Worm (Caenorhabditis elegans): ENCODE results near the gene irld-24.

irld-24 gene

ce11 chrX:13941865-13942264 is 44.5 kb upstream of the irld-24 start:
- TF ChIP-seq ztf-11 (tag; optimal IDR thresholded peaks at IDR 0.05) (no peak), bed-3 (GFP tag; optimal IDR thresholded peaks at IDR 0.05) (no peak)

- TF ChIP-seq nhr-2 (tag; optimal IDR thresholded peaks at IDR 0.05) (no peak), ceh-43 (GFP tag; optimal IDR thresholded peaks at IDR 0.05) (no peak), mep-1 (tag; optimal IDR thresholded peaks at IDR 0.05) (peak; percentile 9), cnd-1 (tag; optimal IDR thresholded peaks at IDR 0.05) (peak; percentile 18), snpc-4 (tag; optimal IDR thresholded peaks at IDR 0.05) (no peak), bed-3 (GFP tag; optimal IDR thresholded peaks at IDR 0.05) (no peak), blmp-1 (tag; optimal IDR thresholded peaks at IDR 0.05) (no peak), tbx-8 (GFP tag; optimal IDR thresholded peaks at IDR 0.05) (no peak), mab-5 (tag; optimal IDR thresholded peaks at IDR 0.05) (no peak), nhr-28 (tag; optimal IDR thresholded peaks at IDR 0.05) (no peak), ces-1 (GFP tag; optimal IDR thresholded peaks at IDR 0.05) (peak; percentile 98), drap-1 (GFP tag; optimal IDR thresholded peaks at IDR 0.05) (no peak), M03D4.4 (tag; optimal IDR thresholded peaks at IDR 0.05) (no peak), zip-8 (tag; optimal IDR thresholded peaks at IDR 0.05) (no peak), elt-3 (tag; optimal IDR thresholded peaks at IDR 0.05) (no peak), lin-13 (tag; optimal IDR thresholded peaks at IDR 0.05) (no peak), unc-120 (tag; optimal IDR thresholded peaks at IDR 0.05; ENCODE audit: poor library complexity, severe bottlenecking) (no peak), sptf-1 (tag; optimal IDR thresholded peaks at IDR 0.05) (no peak), ceh-39 (tag; optimal IDR thresholded peaks at IDR 0.05) (no peak), ceh-83 (GFP tag; optimal IDR thresholded peaks at IDR 0.05) (no peak), ztf-11 (tag; optimal IDR thresholded peaks at IDR 0.05) (no peak)
Measured at ce11 chrX:13944184-13944583, 42.2 kb upstream of the irld-24 start.

- TF ChIP-seq mab-5 (tag; optimal IDR thresholded peaks at IDR 0.05) = no peak
- peak; percentile 73 for TF ChIP-seq pha-4 (tag; optimal IDR thresholded peaks at IDR 0.05)
- TF ChIP-seq nhr-2 (tag; optimal IDR thresholded peaks at IDR 0.05) = no peak
- TF ChIP-seq unc-62 (GFP tag; optimal IDR thresholded peaks at IDR 0.05) = no peak
- peak; percentile 33 for TF ChIP-seq ces-1 (GFP tag; optimal IDR thresholded peaks at IDR 0.05)
Measured at ce11 chrX:13945090-13945489, 41.3 kb upstream of the irld-24 start.

ce11 chrX:13945524-13945923 is 40.9 kb upstream of the irld-24 start:
- TF ChIP-seq nhr-237 (tag; optimal IDR thresholded peaks at IDR 0.05) = peak; percentile 3
- TF ChIP-seq ceh-43 (GFP tag; optimal IDR thresholded peaks at IDR 0.05) = peak; percentile 3
- peak; percentile 21 for TF ChIP-seq mep-1 (tag; optimal IDR thresholded peaks at IDR 0.05)
- peak; percentile 45 for TF ChIP-seq mls-2 (tag; optimal IDR thresholded peaks at IDR 0.05)
- peak; percentile 18 for TF ChIP-seq sptf-1 (tag; optimal IDR thresholded peaks at IDR 0.05)
- peak; percentile 17 for TF ChIP-seq hlh-1 (tag; optimal IDR thresholded peaks at IDR 0.05)
- TF ChIP-seq pha-4 (tag; optimal IDR thresholded peaks at IDR 0.05) = peak; percentile 61
- TF ChIP-seq zip-8 (tag; optimal IDR thresholded peaks at IDR 0.05) = no peak
- no peak for TF ChIP-seq nhr-12 (tag; optimal IDR thresholded peaks at IDR 0.05)
- TF ChIP-seq unc-120 (tag; optimal IDR thresholded peaks at IDR 0.05; ENCODE audit: poor library complexity, severe bottlenecking) = peak; percentile 30
- TF ChIP-seq ceh-39 (tag; optimal IDR thresholded peaks at IDR 0.05) = no peak
- TF ChIP-seq cnd-1 (tag; optimal IDR thresholded peaks at IDR 0.05) = peak; percentile 25

ce11 chrX:13946693-13947583 is 39.5 kb upstream of the irld-24 start:
- TF ChIP-seq nhr-2 (tag; optimal IDR thresholded peaks at IDR 0.05) (no peak), sem-2 (GFP tag; optimal IDR thresholded peaks at IDR 0.05) (no peak), lsy-2 (tag; optimal IDR thresholded peaks at IDR 0.05) (no peak), unc-120 (tag; optimal IDR thresholded peaks at IDR 0.05; ENCODE audit: poor library complexity, severe bottlenecking) (no peak), sptf-1 (tag; optimal IDR thresholded peaks at IDR 0.05) (no peak), nhr-28 (tag; optimal IDR thresholded peaks at IDR 0.05) (no peak), mep-1 (tag; optimal IDR thresholded peaks at IDR 0.05) (no peak), flh-1 (GFP tag; optimal IDR thresholded peaks at IDR 0.05) (no peak), nhr-237 (tag; optimal IDR thresholded peaks at IDR 0.05) (no peak)

Data from whole organism, mixed stage, embryonic.